Worm (Caenorhabditis elegans) whole organism, young adult: ENCODE measurements around the gene T27A8.2.
"Not testable (repeated sequence)": the region's sequence is repeated elsewhere in the genome, so short reads cannot be mapped to it uniquely, and the experiment has no call there.

Experiments
- C17E4.6 ChIP-seq: fragments of 200-800 bp; sonication (Bioruptor generic); IDR thresholded peaks from 2 replicates; pipeline ENCODE4 v1.3.6; 2022; ENCODE audit warnings: missing genetic modification reagents, missing genetic modification characterization, missing compliant biosample characterization
- F10E7.11 ChIP-seq: sonication (generic microtip); optimal IDR thresholded peaks from 2 replicates; lab custom pipeline; 2017; ENCODE audit warnings: mild to moderate bottlenecking, missing genetic modification characterization, moderate library complexity, missing compliant biosample characterization
- F37B4.10 ChIP-seq: fragments of 200-800 bp; sonication (Bioruptor generic); IDR thresholded peaks from 2 replicates; pipeline ENCODE4 v1.3.6; 2022; ENCODE audit warnings: missing genetic modification characterization, missing compliant biosample characterization
- F52B5.7 ChIP-seq: sonication (generic microtip); optimal IDR thresholded peaks from 2 replicates; lab custom pipeline; 2016; ENCODE audit warnings: mild to moderate bottlenecking, missing genetic modification characterization, missing compliant biosample characterization
- Y95B8A.8 ChIP-seq: fragments of 200-800 bp; sonication (Bioruptor generic); IDR thresholded peaks from 2 replicates; pipeline ENCODE4 v1.3.6; 2022; ENCODE audit warnings: missing genetic modification reagents, missing genetic modification characterization, missing compliant biosample characterization
- ZK185.1 ChIP-seq: sonication (generic microtip); optimal IDR thresholded peaks from 2 replicates; lab custom pipeline; 2016; ENCODE audit warnings: mild to moderate bottlenecking, missing genetic modification characterization, missing compliant biosample characterization; ENCODE audit not compliant: poor library complexity, severe bottlenecking
- akir-1 ChIP-seq: fragments of 200-800 bp; sonication (Bioruptor generic); optimal IDR thresholded peaks from 2 replicates; lab custom pipeline; 2018; ENCODE audit warnings: mild to moderate bottlenecking, missing genetic modification characterization, moderate library complexity, missing compliant biosample characterization
- ama-1 ChIP-seq, 3 experiments: fragments of 150-350 bp in 1 of 3; sonication (generic microtip) in 2 of 3; optimal IDR thresholded peaks; 2 replicates each; lab custom pipeline; 2014 to 2018; ENCODE audit warnings: missing biosample characterization in 2 of 3, missing genetic modification characterization in 2 of 3, missing genetic modification reagents in 2 of 3
- atf-7 ChIP-seq: sonication (generic microtip); optimal IDR thresholded peaks from 2 replicates; lab custom pipeline; 2017; ENCODE audit warnings: mild to moderate bottlenecking, missing genetic modification characterization, missing compliant biosample characterization
- attf-6 ChIP-seq: fragments of 200-800 bp; sonication (Bioruptor generic); IDR thresholded peaks from 2 replicates; pipeline ENCODE4 v1.3.6; 2022; ENCODE audit warnings: missing genetic modification reagents, missing genetic modification characterization, missing compliant biosample characterization
- bed-1 ChIP-seq: fragments of 200-800 bp; sonication (Bioruptor generic); IDR thresholded peaks from 2 replicates; pipeline ENCODE4 v1.3.6; 2022; ENCODE audit warnings: missing genetic modification reagents, missing genetic modification characterization, missing compliant biosample characterization
- ceh-40 ChIP-seq: fragments of 200-800 bp; sonication (Bioruptor generic); IDR thresholded peaks from 2 replicates; pipeline ENCODE4 v1.3.6; 2022; ENCODE audit warnings: missing genetic modification characterization, missing compliant biosample characterization
- dox-1 ChIP-seq: fragments of 200-800 bp; sonication (Bioruptor generic); IDR thresholded peaks from 2 replicates; pipeline ENCODE4 v1.3.6; 2022; ENCODE audit warnings: missing genetic modification reagents, missing genetic modification characterization, missing compliant biosample characterization
- dpff-1 ChIP-seq: sonication (generic microtip); optimal IDR thresholded peaks from 2 replicates; lab custom pipeline; 2017; ENCODE audit warnings: mild to moderate bottlenecking, missing genetic modification characterization, missing compliant biosample characterization
- dpl-1 ChIP-seq: fragments of 150-350 bp; optimal IDR thresholded peaks from 2 replicates; lab custom pipeline; 2014; ENCODE audit warnings: missing biosample characterization, missing genetic modification reagents, missing genetic modification characterization
- egl-18 ChIP-seq: fragments of 200-800 bp; sonication (Bioruptor generic); IDR thresholded peaks from 2 replicates; pipeline ENCODE4 v1.3.6; 2022; ENCODE audit warnings: missing genetic modification reagents, missing genetic modification characterization, missing compliant biosample characterization
- fkh-3 ChIP-seq: sonication (generic microtip); optimal IDR thresholded peaks from 2 replicates; lab custom pipeline; 2016; ENCODE audit warnings: mild to moderate bottlenecking, missing genetic modification characterization, missing compliant biosample characterization
- him-1 ChIP-seq: sonication (generic microtip); optimal IDR thresholded peaks from 2 replicates; lab custom pipeline; 2016; ENCODE audit warnings: missing genotype, missing genetic modification reagents, missing genetic modification characterization, missing compliant biosample characterization
- hmg-1.2 ChIP-seq: fragments of 200-800 bp; sonication (Bioruptor generic); IDR thresholded peaks from 2 replicates; pipeline ENCODE4 v1.3.6; 2022; ENCODE audit warnings: missing genetic modification reagents, missing genetic modification characterization, missing compliant biosample characterization
- hmg-20 ChIP-seq: fragments of 200-800 bp; sonication (Bioruptor generic); IDR thresholded peaks from 2 replicates; pipeline ENCODE4 v1.3.6; 2022; ENCODE audit warnings: missing genetic modification reagents, missing genetic modification characterization, missing compliant biosample characterization
- hrde-1 ChIP-seq: sonication (generic microtip); optimal IDR thresholded peaks from 2 replicates; lab custom pipeline; 2016; ENCODE audit warnings: missing genetic modification characterization, mild to moderate bottlenecking, missing compliant biosample characterization, moderate library complexity, missing genotype, missing genetic modification reagents, borderline replicate concordance
- lag-1 ChIP-seq: fragments of 200-800 bp; sonication (Bioruptor generic); IDR thresholded peaks from 2 replicates; pipeline ENCODE4 v1.3.6; 2022; ENCODE audit warnings: missing genetic modification reagents, missing genetic modification characterization, missing compliant biosample characterization
- let-526 ChIP-seq: fragments of 200-800 bp; sonication (Bioruptor generic); IDR thresholded peaks from 2 replicates; pipeline ENCODE4 v1.3.6; 2022; ENCODE audit warnings: missing genetic modification reagents, missing genetic modification characterization, missing compliant biosample characterization
- lin-54 ChIP-seq: fragments of 200-800 bp; sonication (Bioruptor generic); optimal IDR thresholded peaks from 2 replicates; lab custom pipeline; 2018; ENCODE audit warnings: mild to moderate bottlenecking, missing genetic modification characterization, missing compliant biosample characterization
- mel-28 ChIP-seq: sonication (generic microtip); optimal IDR thresholded peaks from 2 replicates; lab custom pipeline; 2016; ENCODE audit warnings: borderline replicate concordance, mild to moderate bottlenecking, missing genetic modification characterization, missing compliant biosample characterization
- mes-4 ChIP-seq: sonication (generic microtip); optimal IDR thresholded peaks from 2 replicates; lab custom pipeline; 2016; ENCODE audit warnings: missing genotype, missing genetic modification characterization, missing compliant biosample characterization
- mxl-1 ChIP-seq: sonication (generic microtip); optimal IDR thresholded peaks from 2 replicates; lab custom pipeline; 2016; ENCODE audit warnings: missing genetic modification characterization, missing compliant biosample characterization
- nfya-2 ChIP-seq: fragments of 200-800 bp; sonication (Bioruptor generic); IDR thresholded peaks from 2 replicates; pipeline ENCODE4 v1.3.6; 2022; ENCODE audit warnings: missing genetic modification reagents, missing genetic modification characterization, missing compliant biosample characterization
- nhr-80 ChIP-seq: sonication (generic microtip); optimal IDR thresholded peaks from 2 replicates; lab custom pipeline; 2016; ENCODE audit warnings: missing genetic modification characterization, missing compliant biosample characterization
- nhr-90 ChIP-seq: sonication (generic microtip); optimal IDR thresholded peaks from 2 replicates; lab custom pipeline; 2016; ENCODE audit warnings: missing genotype, mild to moderate bottlenecking, missing genetic modification characterization, missing compliant biosample characterization
- pha-4 ChIP-seq: fragments of 150-350 bp; sonication (generic microtip); optimal IDR thresholded peaks from 2 replicates; lab custom pipeline; 2014; ENCODE audit warnings: missing biosample characterization, missing genetic modification reagents, missing genetic modification characterization
- rpc-1 ChIP-seq, 2 experiments: fragments of 150-350 bp in 1 of 2; sonication (generic microtip) in 1 of 2; optimal IDR thresholded peaks; 2 replicates each; lab custom pipeline; 2014 to 2018; ENCODE audit warnings: missing biosample characterization in 1 of 2, missing genetic modification characterization in 1 of 2, missing genetic modification reagents in 1 of 2, missing genotype in 1 of 2
- sdz-38 ChIP-seq: sonication (generic microtip); optimal IDR thresholded peaks from 2 replicates; lab custom pipeline; 2016; ENCODE audit warnings: missing genotype, missing genetic modification characterization, missing compliant biosample characterization
- sea-2 ChIP-seq: fragments of 200-800 bp; sonication (Bioruptor generic); IDR thresholded peaks from 2 replicates; pipeline ENCODE4 v1.3.6; 2022; ENCODE audit warnings: missing genetic modification characterization, missing compliant biosample characterization
- snpc-1.1 ChIP-seq: sonication (generic microtip); optimal IDR thresholded peaks from 2 replicates; lab custom pipeline; 2017; ENCODE audit warnings: missing genetic modification characterization, mild to moderate bottlenecking, missing compliant biosample characterization, antibody characterized with exemption, moderate library complexity, missing genotype, missing genetic modification reagents; ENCODE audit not compliant: insufficient read depth
- snpc-1.3 ChIP-seq: sonication (generic microtip); optimal IDR thresholded peaks from 2 replicates; lab custom pipeline; 2017; ENCODE audit warnings: missing genetic modification characterization, mild to moderate bottlenecking, missing compliant biosample characterization, antibody characterized with exemption, moderate library complexity, missing genotype, missing genetic modification reagents; ENCODE audit not compliant: insufficient read depth
- snpc-3.4 ChIP-seq: sonication (generic microtip); optimal IDR thresholded peaks from 2 replicates; lab custom pipeline; 2017; ENCODE audit warnings: missing genetic modification characterization, mild to moderate bottlenecking, missing compliant biosample characterization, antibody characterized with exemption, moderate library complexity, missing genotype, missing genetic modification reagents
- tbp1 ChIP-seq: fragments of 200-800 bp; sonication (Bioruptor generic); optimal IDR thresholded peaks from 2 replicates; lab custom pipeline; 2018; ENCODE audit warnings: mild to moderate bottlenecking, missing genetic modification characterization, missing compliant biosample characterization
- tlf-1 ChIP-seq: fragments of 200-800 bp; sonication (Bioruptor generic); optimal IDR thresholded peaks from 2 replicates; lab custom pipeline; 2018; ENCODE audit warnings: mild to moderate bottlenecking, missing genetic modification characterization, missing compliant biosample characterization
- zim-3 ChIP-seq: sonication (generic microtip); optimal IDR thresholded peaks from 2 replicates; lab custom pipeline; 2017; ENCODE audit warnings: mild to moderate bottlenecking, missing genetic modification characterization, moderate library complexity, missing compliant biosample characterization
- ztf-26 ChIP-seq: sonication (generic microtip); optimal IDR thresholded peaks from 2 replicates; lab custom pipeline; 2017; ENCODE audit warnings: missing genetic modification characterization, missing compliant biosample characterization
- ztf-28 ChIP-seq: fragments of 200-800 bp; sonication (Bioruptor generic); IDR thresholded peaks from 2 replicates; pipeline ENCODE4 v1.3.6; 2022; ENCODE audit warnings: missing genetic modification reagents, missing genetic modification characterization, missing compliant biosample characterization

Gene T27A8.2

DNA sequence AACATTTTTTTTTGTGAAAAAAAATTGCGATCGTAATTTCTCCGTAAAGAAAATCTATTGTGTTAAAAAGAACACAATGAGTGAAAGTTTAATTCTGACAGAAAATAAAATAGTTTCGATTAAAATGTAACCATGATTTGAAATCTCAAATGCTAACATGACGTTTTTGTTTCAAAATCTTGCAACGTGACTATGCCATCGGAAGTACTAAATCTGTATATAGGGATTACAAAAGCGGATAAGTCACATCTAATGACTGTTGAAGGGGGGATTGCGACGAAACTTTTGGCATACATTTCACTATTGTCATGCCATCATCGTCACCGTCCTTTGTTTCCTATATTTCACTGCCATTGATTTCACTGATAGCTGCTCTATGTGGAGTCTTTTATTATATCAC is 13.8 kb upstream of the T27A8.2 start, which contains the start of gene col-187 (continued):
- no peak for TF ChIP-seq egl-18 (GFP tag; lab: Robert Waterston, UW)
- no peak for TF ChIP-seq mes-4 (tag; lab: Kevin White, UChicago)
- TF ChIP-seq ceh-40 (GFP tag; lab: Robert Waterston, UW), result no peak
- no peak for TF ChIP-seq akir-1 (GFP tag; lab: Kevin White, UChicago)
- TF ChIP-seq C17E4.6 (GFP tag; lab: Robert Waterston, UW), result no peak
- TF ChIP-seq snpc-1.3 (tag; lab: Kevin White, UChicago), result no peak
- TF ChIP-seq ZK185.1 (tag; lab: Kevin White, UChicago), result no peak

ce11 chrX:16067984-16068383 is 9.2 kb upstream of the T27A8.2 start:
- no peak for TF ChIP-seq pha-4 (tag; lab: Kevin White, UChicago)
- TF ChIP-seq F10E7.11, result no peak
- TF ChIP-seq dpl-1, result no peak
- TF ChIP-seq snpc-3.4 (tag; lab: Kevin White, UChicago), result no peak
- no peak for TF ChIP-seq F37B4.10 (GFP tag; lab: Robert Waterston, UW)
- no peak for TF ChIP-seq dox-1 (GFP tag; lab: Robert Waterston, UW)
- TF ChIP-seq ztf-26, result no peak
- no peak for TF ChIP-seq hmg-20 (GFP tag; lab: Robert Waterston, UW)
- TF ChIP-seq nhr-90 (tag; lab: Kevin White, UChicago), result no peak
- no peak for TF ChIP-seq nhr-80 (tag; lab: Kevin White, UChicago)
- no peak for TF ChIP-seq hmg-1.2 (GFP tag; lab: Robert Waterston, UW)
- TF ChIP-seq snpc-1.1 (tag; lab: Kevin White, UChicago), result no peak

DNA sequence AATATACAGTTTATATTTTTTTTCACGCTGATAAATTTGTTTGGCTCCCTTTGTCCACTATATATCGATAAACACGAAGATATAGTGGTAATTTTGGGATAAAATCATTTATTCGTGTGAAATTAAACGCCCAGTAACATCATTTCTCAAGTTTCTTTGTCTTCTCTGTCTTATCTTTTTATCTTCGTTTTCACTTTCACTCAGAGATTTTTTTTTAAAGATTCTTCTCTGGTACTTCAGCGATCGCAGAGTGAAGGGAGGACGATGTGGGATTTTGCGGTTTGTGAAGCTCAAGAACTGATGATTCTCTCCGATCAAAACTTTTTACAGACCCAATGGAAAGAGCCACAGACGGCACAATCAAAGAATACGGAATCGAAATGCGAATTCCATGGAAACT is 3.6 kb upstream of the T27A8.2 start, which contains the start of gene T27A8.3:
Gene T27A8.3, plus strand, starts transcription at position 301 of the 400 bp plus-strand sequence.
- not testable (repeated sequence) for TF ChIP-seq F10E7.11; Y95B8A.8 (GFP tag; lab: Robert Waterston, UW); ztf-28 (GFP tag; lab: Robert Waterston, UW)

ce11 chrX:16056404-16056803 is 2.3 kb downstream of the T27A8.2 start:
- TF ChIP-seq mel-28 (tag; lab: Kevin White, UChicago) (peak; percentile 78), Y95B8A.8 (GFP tag; lab: Robert Waterston, UW) (peak; percentile 40; the same call in 1 of the 2 replicates), atf-7 (tag; lab: Kevin White, UChicago) (peak; percentile 97), bed-1 (GFP tag; lab: Robert Waterston, UW) (0 out of 2 replicates have a peak, but pooled peaks have one; percentile 66), tlf-1 (GFP tag; lab: Kevin White, UChicago) (peak; percentile 97), him-1 (tag; lab: Kevin White, UChicago) (no peak), hrde-1 (tag; lab: Kevin White, UChicago) (no peak), sea-2 (GFP tag; lab: Robert Waterston, UW) (peak; percentile 80; the same call in 1 of the 2 replicates), hmg-1.2 (GFP tag; lab: Robert Waterston, UW) (peak; percentile 84; the same call in 1 of the 2 replicates), mxl-1 (peak; percentile 22), C17E4.6 (GFP tag; lab: Robert Waterston, UW) (peak; percentile 83), F52B5.7 (peak; percentile 91), nhr-80 (tag; lab: Kevin White, UChicago) (peak; percentile 89), attf-6 (GFP tag; lab: Robert Waterston, UW) (no peak), fkh-3 (tag; lab: Kevin White, UChicago) (no peak), lag-1 (GFP tag; lab: Robert Waterston, UW) (peak; percentile 95), ama-1 (optimal IDR thresholded peaks at IDR 0.05; lab: Kevin White, UChicago) (no peak), ama-1 (GFP tag; optimal IDR thresholded peaks at IDR 0.05; lab: Kevin White, UChicago) (peak; percentile 82 to 88), rpc-1 (optimal IDR thresholded peaks at IDR 0.05; lab: Kevin White, UChicago) (peak; percentile 26), rpc-1 (tag; optimal IDR thresholded peaks at IDR 0.05; lab: Kevin White, UChicago) (no peak), nfya-2 (GFP tag; lab: Robert Waterston, UW) (no peak), zim-3 (tag; lab: Kevin White, UChicago) (peak; percentile 6), tbp1 (GFP tag; lab: Kevin White, UChicago) (peak; percentile 78), lin-54 (GFP tag; lab: Kevin White, UChicago) (peak; percentile 93), dpff-1 (tag; lab: Kevin White, UChicago) (peak; percentile 92), sdz-38 (tag; lab: Kevin White, UChicago) (no peak), let-526 (GFP tag; lab: Robert Waterston, UW) (peak; percentile 80; the same call in 1 of the 2 replicates), F10E7.11 (peak; percentile 96)
